Fruit fly (Drosophila melanogaster): Measurements from ENCODE around the gene AdoR.

- TF ChIP-seq CG9948 (tag; optimal IDR thresholded peaks at IDR 0.05) (peak; percentile 34), CG12605 (GFP tag; IDR thresholded peaks at IDR 0.05) (peak; percentile 58; the same call in 1 of the 2 replicates), Pif1B (GFP tag; optimal IDR thresholded peaks at IDR 0.05) (no peak), rn (GFP tag; IDR thresholded peaks at IDR 0.05) (0 out of 2 replicates have a peak, but pooled peaks have one; percentile 25), Ets98B (GFP tag; IDR thresholded peaks at IDR 0.05) (peak; percentile 47), CG14655 (GFP tag; optimal IDR thresholded peaks at IDR 0.05) (peak; percentile 7), gl (tag; optimal IDR thresholded peaks at IDR 0.05) (no peak), fd96Ca (GFP tag; IDR thresholded peaks at IDR 0.05) (no peak)
Measured at dm6 chr3R:30101389-30101935, 47.9 kb downstream of the AdoR start.

All from whole organism, pupa.